Fruit fly (Drosophila melanogaster) whole organism, prepupa: ENCODE measurements around the gene Nedd4.

ENCODE experiments used
- Blimp-1 ChIP-seq: fragments of 200-800 bp; sonication (Bioruptor generic); optimal IDR thresholded peaks from 3 replicates; lab custom pipeline; 2017; ENCODE audit warnings: missing biosample characterization, missing genetic modification characterization, mild to moderate bottlenecking, moderate library complexity, missing genetic modification reagents
- CG10631 ChIP-seq: fragments of 200-800 bp; sonication (Bioruptor generic); optimal IDR thresholded peaks from 2 replicates; lab custom pipeline; 2016; ENCODE audit warnings: missing biosample characterization, missing genetic modification characterization
- CG15336 ChIP-seq: fragments of 200-800 bp; sonication (Bioruptor generic); IDR thresholded peaks from 2 replicates; pipeline ENCODE4 v1.3.6; 2022; ENCODE audit warnings: missing biosample characterization, missing genetic modification characterization
- CG3032 ChIP-seq: fragments of 200-800 bp; optimal IDR thresholded peaks from 2 replicates; lab custom pipeline; 2019; ENCODE audit warnings: missing biosample characterization, mild to moderate bottlenecking, missing genetic modification characterization, moderate library complexity
- CG31627 ChIP-seq: fragments of 200-800 bp; sonication (Bioruptor generic); optimal IDR thresholded peaks from 3 replicates; lab custom pipeline; 2016; ENCODE audit warnings: missing biosample characterization, missing genetic modification characterization
- CG32006 ChIP-seq: fragments of 200-800 bp; sonication (Bioruptor generic); optimal IDR thresholded peaks from 3 replicates; lab custom pipeline; 2017; ENCODE audit warnings: missing biosample characterization, mild to moderate bottlenecking, missing genetic modification characterization
- CG34406 ChIP-seq: fragments of 200-800 bp; sonication (Bioruptor generic); optimal IDR thresholded peaks from 3 replicates; lab custom pipeline; 2016; ENCODE audit warnings: missing biosample characterization, missing genetic modification characterization
- CG3919 ChIP-seq: fragments of 200-800 bp; sonication (Bioruptor generic); optimal IDR thresholded peaks from 3 replicates; lab custom pipeline; 2016; ENCODE audit warnings: missing biosample characterization, missing genetic modification characterization
- CG4318 ChIP-seq: fragments of 200-800 bp; sonication (Bioruptor generic); optimal IDR thresholded peaks from 3 replicates; lab custom pipeline; 2017; ENCODE audit warnings: missing biosample characterization, mild to moderate bottlenecking, missing genetic modification characterization
- CG6163 ChIP-seq: fragments of 200-800 bp; sonication (Bioruptor generic); IDR thresholded peaks from 3 replicates; pipeline ENCODE4 v1.3.6; 2022; ENCODE audit warnings: missing biosample characterization, missing genetic modification characterization
- CG6276 ChIP-seq: fragments of 200-800 bp; sonication (Bioruptor generic); optimal IDR thresholded peaks from 2 replicates; lab custom pipeline; 2017; ENCODE audit warnings: missing biosample characterization, mild to moderate bottlenecking, missing genetic modification characterization
- CG6792 ChIP-seq: fragments of 200-800 bp; sonication (Bioruptor generic); optimal IDR thresholded peaks from 3 replicates; lab custom pipeline; 2016; ENCODE audit warnings: missing biosample characterization, missing genetic modification characterization
- CG6808 ChIP-seq: fragments of 200-800 bp; sonication (Bioruptor generic); optimal IDR thresholded peaks from 3 replicates; lab custom pipeline; 2017; ENCODE audit warnings: missing biosample characterization, missing genetic modification characterization, mild to moderate bottlenecking, moderate library complexity, missing genetic modification reagents
- CG6854 ChIP-seq: fragments of 200-800 bp; sonication (Bioruptor generic); optimal IDR thresholded peaks from 2 replicates; lab custom pipeline; 2017; ENCODE audit warnings: missing biosample characterization, mild to moderate bottlenecking, missing genetic modification characterization
- CG8119 ChIP-seq: fragments of 200-800 bp; sonication (Bioruptor generic); IDR thresholded peaks from 3 replicates; pipeline ENCODE4 v1.3.6; 2022; ENCODE audit warnings: missing biosample characterization, missing genetic modification characterization
- CG8319 ChIP-seq: fragments of 200-800 bp; sonication (Bioruptor generic); optimal IDR thresholded peaks from 3 replicates; lab custom pipeline; 2016; ENCODE audit warnings: missing biosample characterization, missing genetic modification characterization
- Eip75B ChIP-seq: fragments of 200-800 bp; sonication (Bioruptor generic); optimal IDR thresholded peaks from 3 replicates; lab custom pipeline; 2016; ENCODE audit warnings: missing biosample characterization, missing genetic modification characterization
- Eip78C ChIP-seq: fragments of 200-800 bp; sonication (Bioruptor generic); peaks from one replicate; lab custom pipeline; 2016; ENCODE audit warnings: missing biosample characterization, missing genetic modification characterization
- Eip93F ChIP-seq: fragments of 200-800 bp; sonication (Bioruptor generic); optimal IDR thresholded peaks from 2 replicates; lab custom pipeline; 2016; ENCODE audit warnings: missing biosample characterization, mild to moderate bottlenecking, missing genetic modification characterization
- Ets96B ChIP-seq: fragments of 200-800 bp; optimal IDR thresholded peaks from 2 replicates; lab custom pipeline; 2019; ENCODE audit warnings: missing biosample characterization, mild to moderate bottlenecking, missing genetic modification characterization, moderate library complexity
- Gug ChIP-seq: fragments of 200-800 bp; sonication (Bioruptor generic); IDR thresholded peaks from 2 replicates; pipeline ENCODE4 v1.3.6; 2022; ENCODE audit warnings: missing biosample characterization, missing genetic modification characterization
- Hr38 ChIP-seq: sonication (Bioruptor generic); optimal IDR thresholded peaks from 2 replicates; lab custom pipeline; 2016; ENCODE audit warnings: missing biosample characterization, missing genetic modification characterization
- Hr39 ChIP-seq: fragments of 200-800 bp; sonication (Bioruptor generic); optimal IDR thresholded peaks from 2 replicates; lab custom pipeline; 2016; ENCODE audit warnings: missing biosample characterization, missing genetic modification characterization
- Hr4 ChIP-seq: fragments of 200-800 bp; sonication (Bioruptor generic); optimal IDR thresholded peaks from 3 replicates; lab custom pipeline; 2016; ENCODE audit warnings: missing biosample characterization, missing genetic modification characterization
- Lpt ChIP-seq: fragments of 200-800 bp; sonication (Bioruptor generic); optimal IDR thresholded peaks from 3 replicates; lab custom pipeline; 2016; ENCODE audit warnings: missing biosample characterization, missing genetic modification characterization
- OdsH ChIP-seq: fragments of 200-800 bp; sonication (Bioruptor generic); optimal IDR thresholded peaks from 3 replicates; lab custom pipeline; 2016; ENCODE audit warnings: missing biosample characterization, missing genetic modification characterization
- Smox ChIP-seq: fragments of 200-800 bp; sonication (Bioruptor generic); optimal IDR thresholded peaks from 3 replicates; lab custom pipeline; 2016; ENCODE audit warnings: missing biosample characterization, missing genetic modification characterization
- Sox14 ChIP-seq: fragments of 200-800 bp; sonication (Bioruptor generic); optimal IDR thresholded peaks from 3 replicates; lab custom pipeline; 2016; ENCODE audit warnings: missing biosample characterization, missing genetic modification characterization
- Sox15 ChIP-seq: fragments of 200-800 bp; sonication (Bioruptor generic); optimal IDR thresholded peaks from 3 replicates; lab custom pipeline; 2016; ENCODE audit warnings: missing biosample characterization, missing genetic modification characterization
- achi ChIP-seq: fragments of 200-800 bp; sonication (Bioruptor generic); optimal IDR thresholded peaks from 3 replicates; lab custom pipeline; 2016; ENCODE audit warnings: missing biosample characterization, missing genetic modification characterization
- acj6 ChIP-seq: fragments of 200-800 bp; sonication (Bioruptor generic); optimal IDR thresholded peaks from 3 replicates; lab custom pipeline; 2016; ENCODE audit warnings: missing biosample characterization, missing genetic modification characterization
- dac ChIP-seq: fragments of 200-800 bp; sonication (Bioruptor generic); optimal IDR thresholded peaks from 2 replicates; lab custom pipeline; 2017; ENCODE audit warnings: missing biosample characterization, mild to moderate bottlenecking, missing genetic modification characterization
- eg ChIP-seq: fragments of 200-800 bp; sonication (Bioruptor generic); IDR thresholded peaks from 3 replicates; pipeline ENCODE4 v1.3.6; 2022; ENCODE audit warnings: missing biosample characterization, missing genetic modification characterization
- esn ChIP-seq: fragments of 200-800 bp; sonication (Bioruptor generic); optimal IDR thresholded peaks from 2 replicates; lab custom pipeline; 2016; ENCODE audit warnings: missing biosample characterization, mild to moderate bottlenecking, missing genetic modification characterization, moderate library complexity
- fd59A ChIP-seq: fragments of 200-800 bp; sonication (Bioruptor generic); optimal IDR thresholded peaks from 2 replicates; lab custom pipeline; 2017; ENCODE audit warnings: missing biosample characterization, mild to moderate bottlenecking, missing genetic modification characterization, missing genetic modification reagents
- fd85E ChIP-seq: fragments of 200-800 bp; sonication (Bioruptor generic); optimal IDR thresholded peaks from 3 replicates; lab custom pipeline; 2016; ENCODE audit warnings: missing biosample characterization, missing genetic modification characterization
- fkh ChIP-seq: fragments of 200-800 bp; sonication (Bioruptor generic); optimal IDR thresholded peaks from 3 replicates; lab custom pipeline; 2017; ENCODE audit warnings: missing biosample characterization, mild to moderate bottlenecking, missing genetic modification characterization, moderate library complexity
- lz ChIP-seq: fragments of 200-800 bp; sonication (Bioruptor generic); optimal IDR thresholded peaks from 3 replicates; lab custom pipeline; 2016; ENCODE audit warnings: missing biosample characterization, missing genetic modification characterization
- net ChIP-seq: fragments of 200-800 bp; sonication (Bioruptor generic); optimal IDR thresholded peaks from 3 replicates; lab custom pipeline; 2016; ENCODE audit warnings: missing biosample characterization, missing genetic modification characterization
- pdm3 ChIP-seq: fragments of 200-800 bp; sonication (Bioruptor generic); optimal IDR thresholded peaks from 3 replicates; lab custom pipeline; 2016; ENCODE audit warnings: missing biosample characterization, missing genetic modification characterization
- salr ChIP-seq, 2 experiments: fragments of 200-800 bp; sonication (Bioruptor generic); optimal IDR thresholded peaks; 3 replicates each; lab custom pipeline; 2016 to 2018; ENCODE audit warnings: missing biosample characterization in 2 of 2, missing genetic modification characterization in 2 of 2, mild to moderate bottlenecking in 1 of 2
- spab ChIP-seq: fragments of 200-800 bp; sonication (Bioruptor generic); optimal IDR thresholded peaks from 2 replicates; lab custom pipeline; 2017; ENCODE audit warnings: missing biosample characterization, mild to moderate bottlenecking, missing genetic modification characterization, missing genetic modification reagents
- ss ChIP-seq, 2 experiments: fragments of 200-800 bp; sonication (Bioruptor generic); optimal IDR thresholded peaks; 2 replicates in 1 of 2; 3 replicates in 1 of 2; lab custom pipeline; 2017 to 2018; ENCODE audit warnings: mild to moderate bottlenecking in 2 of 2, missing biosample characterization in 2 of 2, missing genetic modification characterization in 2 of 2, moderate library complexity in 1 of 2
- svp ChIP-seq: fragments of 200-800 bp; sonication (Bioruptor generic); peaks from one replicate; lab custom pipeline; 2016; ENCODE audit warnings: missing biosample characterization, missing genetic modification characterization
- vri ChIP-seq: fragments of 200-800 bp; sonication (Bioruptor generic); optimal IDR thresholded peaks from 3 replicates; lab custom pipeline; 2016; ENCODE audit warnings: missing biosample characterization, mild to moderate bottlenecking, missing genetic modification characterization

Gene Nedd4

DNA sequence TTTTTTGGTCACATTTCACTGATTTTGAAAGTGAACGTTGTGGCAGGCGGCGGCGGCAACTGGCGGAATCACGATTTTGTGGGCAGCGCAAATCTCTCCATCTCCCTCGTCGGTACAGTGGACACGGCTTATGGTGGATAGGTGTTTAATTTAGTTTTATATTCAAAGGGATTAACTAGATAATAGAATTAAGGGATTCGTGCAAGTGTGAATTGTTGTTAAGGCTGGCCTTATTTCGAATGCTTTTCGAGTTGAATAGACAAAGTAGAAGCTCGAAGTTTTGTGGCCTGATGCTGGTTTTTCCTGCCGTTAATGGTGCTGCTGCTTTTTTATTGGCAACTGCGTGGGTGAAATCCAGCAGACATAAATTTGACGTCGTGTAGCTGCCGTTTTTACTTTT lies 31.9 kb upstream of the Nedd4 start (continued):
- no peak for TF ChIP-seq Eip93F
- peak; percentile 44; the same call in 1 of the 3 replicates for TF ChIP-seq CG6163 (GFP tag; lab: Robert Waterston, UW)
- TF ChIP-seq pdm3 (GFP tag; lab: Kevin White, UChicago): no peak
- no peak for TF ChIP-seq esn (GFP tag; lab: Kevin White, UChicago)
- no peak for TF ChIP-seq svp (GFP tag; lab: Kevin White, UChicago)
- TF ChIP-seq Sox14: no peak
- TF ChIP-seq OdsH: peak; percentile 8
- TF ChIP-seq dac (GFP tag; lab: Kevin White, UChicago): peak; percentile 10
- TF ChIP-seq Sox15 (GFP tag; lab: Kevin White, UChicago): no peak
- no peak for TF ChIP-seq CG10631 (GFP tag; lab: Kevin White, UChicago)
- no peak for TF ChIP-seq Eip75B (GFP tag; lab: Kevin White, UChicago)
- TF ChIP-seq CG6792 (GFP tag; lab: Kevin White, UChicago): no peak
- TF ChIP-seq CG31627: no peak

DNA sequence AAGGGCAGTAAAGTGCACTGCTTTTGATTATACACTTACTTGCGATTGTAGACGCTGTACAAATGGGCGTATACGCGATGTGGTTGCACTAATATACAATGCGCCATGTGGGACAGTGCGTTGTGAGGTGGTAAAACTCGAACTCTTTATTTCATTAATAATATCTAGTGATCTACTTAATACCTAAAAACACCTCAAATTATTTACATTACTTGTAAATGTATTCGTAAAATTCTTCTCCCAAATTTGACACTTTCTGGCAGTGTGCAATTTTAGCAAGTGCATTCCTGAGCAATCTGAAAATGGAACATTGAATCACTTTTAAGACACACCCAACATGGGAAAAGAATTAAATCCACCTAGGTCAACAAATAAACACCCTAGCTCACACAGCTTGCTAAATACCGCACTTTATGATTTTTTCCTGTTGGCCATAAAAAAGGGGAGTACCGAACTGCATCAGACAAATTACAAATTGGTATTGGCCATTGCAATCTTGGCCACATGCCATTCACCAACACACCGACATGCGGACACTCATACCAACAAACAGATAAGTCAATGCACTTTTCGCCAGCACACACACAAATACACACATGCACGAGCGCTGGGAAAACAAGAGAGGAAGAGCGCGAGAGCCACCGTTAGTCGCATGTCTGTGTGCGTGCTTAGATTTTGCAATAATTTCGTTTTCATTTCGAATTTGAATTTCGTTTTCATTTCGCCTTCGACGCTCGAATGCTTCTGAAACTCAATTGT lies 30.8 kb upstream of the Nedd4 start:
- TF ChIP-seq CG6808 (GFP tag; lab: Kevin White, UChicago): no peak
- peak; percentile 50; the same call in 2 of the 3 replicates for TF ChIP-seq CG8119 (GFP tag; lab: Robert Waterston, UW)
- 0 out of 2 replicates have a peak, but pooled peaks have one; percentile 20 for TF ChIP-seq Gug
- 0 out of 3 replicates have a peak, but pooled peaks have one; percentile 5 for TF ChIP-seq CG6163 (GFP tag; lab: Robert Waterston, UW)
- TF ChIP-seq Eip75B (GFP tag; lab: Kevin White, UChicago): no peak
- no peak for TF ChIP-seq esn (GFP tag; lab: Kevin White, UChicago)
- TF ChIP-seq OdsH: peak; percentile 35
- peak in 1 of 2 experiments; percentile 9 for TF ChIP-seq ss (GFP tag; optimal IDR thresholded peaks at IDR 0.05; lab: Kevin White, UChicago)
- no peak for TF ChIP-seq lz (GFP tag; lab: Kevin White, UChicago)
- TF ChIP-seq vri (GFP tag; lab: Kevin White, UChicago): no peak
- TF ChIP-seq Smox: no peak
- no peak for TF ChIP-seq achi (GFP tag; lab: Kevin White, UChicago)
- peak; percentile 6 for TF ChIP-seq Lpt
- TF ChIP-seq CG32006 (GFP tag; lab: Kevin White, UChicago): peak; percentile 47
- no peak; the same call in 2 of the 3 replicates for TF ChIP-seq eg (GFP tag; lab: Robert Waterston, UW)
- TF ChIP-seq Sox14: no peak
- no peak for TF ChIP-seq CG34406 (GFP tag; lab: Kevin White, UChicago)
- no peak for TF ChIP-seq acj6 (GFP tag; lab: Kevin White, UChicago)
- TF ChIP-seq fkh: no peak
- TF ChIP-seq Blimp-1 (GFP tag; lab: Kevin White, UChicago): no peak
- peak in 1 of 2 experiments; percentile 40 for TF ChIP-seq salr (GFP tag; optimal IDR thresholded peaks at IDR 0.05; lab: Kevin White, UChicago)
- TF ChIP-seq CG15336: peak; percentile 58
- TF ChIP-seq Hr4 (GFP tag; lab: Kevin White, UChicago): peak; percentile 39
- no peak for TF ChIP-seq CG4318 (GFP tag; lab: Kevin White, UChicago)
- no peak for TF ChIP-seq fd85E (GFP tag; lab: Kevin White, UChicago)
- TF ChIP-seq CG8319 (GFP tag; lab: Kevin White, UChicago): no peak
- peak; percentile 30 for TF ChIP-seq Eip78C (GFP tag; lab: Kevin White, UChicago)

DNA sequence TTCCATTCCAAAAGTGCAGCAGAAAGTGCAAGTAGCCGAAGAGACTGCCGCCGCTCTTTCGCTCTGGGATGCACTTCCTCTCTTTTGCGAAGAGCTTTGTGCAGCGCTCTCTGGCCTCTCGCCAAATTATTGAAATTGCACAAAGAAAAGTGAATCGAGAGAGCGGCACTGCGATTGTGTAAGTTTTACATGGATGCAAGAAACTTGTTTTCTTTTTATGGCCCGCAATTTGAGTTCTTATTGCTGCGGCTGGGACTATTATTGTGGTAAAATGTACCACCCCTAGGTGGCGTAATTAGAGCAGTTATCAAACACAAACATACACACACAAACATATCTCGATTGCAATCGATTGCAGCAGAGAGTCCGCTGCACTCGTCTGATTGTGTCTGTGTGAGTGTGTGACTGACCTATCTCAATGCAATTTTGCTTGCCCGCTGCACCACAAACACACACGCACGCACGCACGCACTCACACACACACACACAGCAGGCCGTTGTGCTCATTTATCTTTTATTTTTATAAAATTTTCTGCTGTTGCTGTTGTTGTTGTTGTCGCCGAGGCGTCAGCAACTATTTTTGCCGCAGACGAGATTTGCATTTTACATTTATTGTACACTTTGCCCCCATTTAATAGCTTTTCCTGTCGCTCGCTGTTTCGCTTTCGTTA lies 29.4 kb upstream of the Nedd4 start:
- TF ChIP-seq CG6792 (GFP tag; lab: Kevin White, UChicago) (no peak), eg (GFP tag; lab: Robert Waterston, UW) (peak; percentile 69; the same call in 2 of the 3 replicates), Ets96B (tag; lab: Kevin White, UChicago) (no peak), CG6276 (GFP tag; lab: Kevin White, UChicago) (peak; percentile 61), fd59A (GFP tag; lab: Kevin White, UChicago) (no peak), Lpt (peak; percentile 73), Smox (no peak), Hr39 (no peak), spab (GFP tag; lab: Kevin White, UChicago) (no peak), Sox15 (GFP tag; lab: Kevin White, UChicago) (no peak), Hr38 (GFP tag; lab: Kevin White, UChicago) (no peak), CG15336 (peak; percentile 39), CG8119 (GFP tag; lab: Robert Waterston, UW) (peak; percentile 36; the same call in 1 of the 3 replicates), CG3032 (tag; lab: Kevin White, UChicago) (peak; percentile 16), net (no peak), Eip75B (GFP tag; lab: Kevin White, UChicago) (peak; percentile 18), CG3919 (GFP tag; lab: Kevin White, UChicago) (no peak), CG6854 (GFP tag; lab: Kevin White, UChicago) (no peak), CG32006 (GFP tag; lab: Kevin White, UChicago) (peak; percentile 18)
